Fruit fly (Drosophila melanogaster) whole organism, embryonic: Measurements from ENCODE around the gene Prim2.
A peak's percentile ranks its signal among the peaks of the same experiment; 100 is the strongest.

ENCODE experiments used
- Atf6 ChIP-seq: fragments of 200-800 bp; sonication (Bioruptor generic); IDR thresholded peaks from 2 replicates; pipeline ENCODE4 v1.3.6; 2022; ENCODE audit warnings: missing biosample characterization, missing genetic modification characterization
- Blimp-1 ChIP-seq: fragments of 200-800 bp; sonication (Bioruptor generic); optimal IDR thresholded peaks from 3 replicates; lab custom pipeline; 2018; ENCODE audit warnings: missing biosample characterization, missing genetic modification characterization, mild to moderate bottlenecking, moderate library complexity, missing genetic modification reagents
- CG10209 ChIP-seq: fragments of 200-800 bp; sonication (Bioruptor generic); optimal IDR thresholded peaks from 3 replicates; lab custom pipeline; 2017; ENCODE audit warnings: missing biosample characterization, mild to moderate bottlenecking, missing genetic modification characterization, missing genetic modification reagents
- CG11247 ChIP-seq: fragments of 200-800 bp; sonication (Bioruptor generic); IDR thresholded peaks from 2 replicates; pipeline ENCODE4 v1.3.6; 2022; ENCODE audit warnings: missing biosample characterization, missing genetic modification characterization
- CG11560 ChIP-seq: fragments of 200-800 bp; sonication (Bioruptor generic); IDR thresholded peaks from 3 replicates; pipeline ENCODE4 v1.3.6; 2022; ENCODE audit warnings: missing biosample characterization, missing genetic modification characterization
- CG15479 ChIP-seq: fragments of 200-800 bp; sonication (Bioruptor generic); optimal IDR thresholded peaks from 3 replicates; lab custom pipeline; 2019; ENCODE audit warnings: missing biosample characterization, mild to moderate bottlenecking, missing genetic modification characterization, moderate library complexity
- CG16815 ChIP-seq: fragments of 200-800 bp; sonication (Bioruptor generic); optimal IDR thresholded peaks from 3 replicates; lab custom pipeline; 2017; ENCODE audit warnings: missing biosample characterization, mild to moderate bottlenecking, missing genetic modification characterization
- CG17802 ChIP-seq: fragments of 200-800 bp; sonication (Bioruptor generic); optimal IDR thresholded peaks from 2 replicates; lab custom pipeline; 2018; ENCODE audit warnings: missing biosample characterization, mild to moderate bottlenecking, missing genetic modification characterization, moderate library complexity
- CG1832 ChIP-seq: fragments of 200-800 bp; sonication (Bioruptor generic); optimal IDR thresholded peaks from 2 replicates; lab custom pipeline; 2017; ENCODE audit warnings: missing biosample characterization, mild to moderate bottlenecking, missing genetic modification characterization, inconsistent platforms
- CG18619 ChIP-seq: fragments of 200-800 bp; sonication (Bioruptor generic); optimal IDR thresholded peaks from 3 replicates; lab custom pipeline; 2017; ENCODE audit warnings: missing biosample characterization, mild to moderate bottlenecking, missing genetic modification characterization
- CG18764 ChIP-seq: fragments of 200-800 bp; sonication (Bioruptor generic); optimal IDR thresholded peaks from 3 replicates; lab custom pipeline; 2016; ENCODE audit warnings: missing biosample characterization, missing genetic modification characterization
- CG2116 ChIP-seq: fragments of 200-800 bp; sonication (Bioruptor generic); optimal IDR thresholded peaks from 3 replicates; lab custom pipeline; 2018; ENCODE audit warnings: missing biosample characterization, mild to moderate bottlenecking, missing genetic modification characterization
- CG32532 ChIP-seq: fragments of 200-800 bp; sonication (Bioruptor generic); IDR thresholded peaks from 2 replicates; pipeline ENCODE4 v1.3.6; 2022; ENCODE audit warnings: missing biosample characterization, missing genetic modification characterization
- CG5245 ChIP-seq: fragments of 200-800 bp; sonication (Bioruptor generic); optimal IDR thresholded peaks from 3 replicates; lab custom pipeline; 2016; ENCODE audit warnings: missing biosample characterization, missing genetic modification characterization
- CG7963 ChIP-seq: fragments of 200-800 bp; sonication (Bioruptor generic); IDR thresholded peaks from 3 replicates; pipeline ENCODE4 v1.3.6; 2022; ENCODE audit warnings: missing biosample characterization, missing genetic modification characterization; ENCODE audit not compliant: partially characterized antibody
- CG8388 ChIP-seq: fragments of 200-800 bp; sonication (Bioruptor generic); optimal IDR thresholded peaks from 2 replicates; lab custom pipeline; 2019; ENCODE audit warnings: missing biosample characterization, mild to moderate bottlenecking, missing genetic modification characterization, moderate library complexity
- CG8944 ChIP-seq: fragments of 200-800 bp; sonication (Bioruptor generic); optimal IDR thresholded peaks from 3 replicates; lab custom pipeline; 2016; ENCODE audit warnings: missing biosample characterization, missing genetic modification characterization
- CG9609 ChIP-seq: fragments of 200-800 bp; sonication (Bioruptor generic); optimal IDR thresholded peaks from 3 replicates; lab custom pipeline; 2016; ENCODE audit warnings: missing biosample characterization, missing genetic modification characterization
- CG9797 ChIP-seq: fragments of 200-800 bp; sonication (Bioruptor generic); optimal IDR thresholded peaks from 3 replicates; lab custom pipeline; 2018; ENCODE audit warnings: missing biosample characterization, mild to moderate bottlenecking, missing genetic modification characterization
- CTCF ChIP-seq: fragments of 200-800 bp; sonication (Bioruptor generic); optimal IDR thresholded peaks from 2 replicates; lab custom pipeline; 2017; ENCODE audit warnings: missing biosample characterization, mild to moderate bottlenecking, missing genetic modification characterization, moderate library complexity
- CkIIα-i1 ChIP-seq: fragments of 200-800 bp; sonication (Bioruptor generic); IDR thresholded peaks from 2 replicates; pipeline ENCODE4 v1.3.6; 2022; ENCODE audit warnings: missing biosample characterization, missing genetic modification characterization
- Dll ChIP-seq: fragments of 200-800 bp; sonication (Bioruptor generic); IDR thresholded peaks from 4 replicates; pipeline ENCODE4 v1.3.6; 2022; ENCODE audit warnings: missing biosample characterization, missing genetic modification characterization; ENCODE audit not compliant: partially characterized antibody
- E2f2 ChIP-seq: fragments of 200-800 bp; sonication (Bioruptor generic); IDR thresholded peaks from 2 replicates; pipeline ENCODE4 v1.3.6; 2022; ENCODE audit warnings: missing biosample characterization, missing genetic modification characterization
- ERR ChIP-seq: fragments of 200-800 bp; sonication (Bioruptor generic); optimal IDR thresholded peaks from 2 replicates; lab custom pipeline; 2016; ENCODE audit warnings: missing biosample characterization, missing genetic modification characterization
- Gsc ChIP-seq: fragments of 200-800 bp; sonication (Bioruptor generic); IDR thresholded peaks from 2 replicates; pipeline ENCODE4 v1.3.6; 2022; ENCODE audit warnings: missing biosample characterization, missing genetic modification characterization
- HLH54F ChIP-seq: fragments of 200-800 bp; sonication (Bioruptor generic); optimal IDR thresholded peaks from 3 replicates; lab custom pipeline; 2016; ENCODE audit warnings: missing biosample characterization, missing genetic modification characterization
- Med ChIP-seq: fragments of 200-800 bp; sonication (Bioruptor generic); peaks from one replicate; lab custom pipeline; 2016; ENCODE audit warnings: missing biosample characterization, missing genetic modification characterization, mild to moderate bottlenecking, inconsistent platforms, moderate library complexity
- Nf-YC ChIP-seq: fragments of 200-800 bp; optimal IDR thresholded peaks from 3 replicates; lab custom pipeline; 2019; ENCODE audit warnings: missing biosample characterization, mild to moderate bottlenecking, missing genetic modification characterization, moderate library complexity
- Ssrp ChIP-seq: fragments of 200-800 bp; sonication (Bioruptor generic); optimal IDR thresholded peaks from 2 replicates; lab custom pipeline; 2018; ENCODE audit warnings: missing biosample characterization, mild to moderate bottlenecking, missing genetic modification characterization, moderate library complexity
- Trl ChIP-seq, 3 experiments: fragments of >200 bp in 2 of 3; fragments of 200-800 bp in 1 of 3; sonication (Bioruptor generic) in 1 of 3; optimal IDR thresholded peaks; 2 replicates in 1 of 3; 3 replicates in 2 of 3; lab custom pipeline; 2016 to 2017; ENCODE audit warnings: missing biosample characterization in 1 of 3, missing genetic modification characterization in 1 of 3
- caup ChIP-seq: fragments of 200-800 bp; sonication (Bioruptor generic); optimal IDR thresholded peaks from 3 replicates; lab custom pipeline; 2017; ENCODE audit warnings: missing biosample characterization, mild to moderate bottlenecking, missing genetic modification characterization, moderate library complexity; ENCODE audit not compliant: severe bottlenecking
- cg ChIP-seq: fragments of 200-800 bp; sonication (Bioruptor generic); optimal IDR thresholded peaks from 3 replicates; lab custom pipeline; 2019; ENCODE audit warnings: missing biosample characterization, mild to moderate bottlenecking, missing genetic modification characterization, moderate library complexity
- chm ChIP-seq: fragments of 200-800 bp; sonication (Bioruptor generic); IDR thresholded peaks from 2 replicates; pipeline ENCODE4 v1.3.6; 2022; ENCODE audit warnings: missing biosample characterization, missing genetic modification characterization
- crol ChIP-seq: fragments of 200-800 bp; sonication (Bioruptor generic); IDR thresholded peaks from 2 replicates; pipeline ENCODE4 v1.3.6; 2022; ENCODE audit warnings: missing biosample characterization, missing genetic modification characterization
- dati ChIP-seq: fragments of 200-800 bp; sonication (Bioruptor generic); IDR thresholded peaks from 2 replicates; pipeline ENCODE4 v1.3.6; 2022; ENCODE audit warnings: missing biosample characterization, missing genetic modification characterization
- dysf ChIP-seq: fragments of 200-800 bp; sonication (Bioruptor generic); IDR thresholded peaks from 3 replicates; pipeline ENCODE4 v1.3.6; 2022; ENCODE audit warnings: missing biosample characterization, missing genetic modification characterization
- ems ChIP-seq: fragments of 200-800 bp; sonication (Bioruptor generic); optimal IDR thresholded peaks from 3 replicates; lab custom pipeline; 2016; ENCODE audit warnings: missing biosample characterization, missing genetic modification characterization
- en ChIP-seq: fragments of 200-800 bp; sonication (Bioruptor generic); optimal IDR thresholded peaks from 2 replicates; lab custom pipeline; 2016; ENCODE audit warnings: missing biosample characterization, missing genetic modification characterization
- ftz-f1 ChIP-seq: fragments of 200-800 bp; sonication (Bioruptor generic); optimal IDR thresholded peaks from 2 replicates; lab custom pipeline; 2016; ENCODE audit warnings: missing biosample characterization, missing genetic modification characterization
- gcm2 ChIP-seq: fragments of 200-800 bp; sonication (Bioruptor generic); optimal IDR thresholded peaks from 2 replicates; lab custom pipeline; 2016; ENCODE audit warnings: missing biosample characterization, missing genetic modification characterization
- hbn ChIP-seq: fragments of 200-800 bp; sonication (Bioruptor generic); IDR thresholded peaks from 2 replicates; pipeline ENCODE4 v1.3.6; 2022; ENCODE audit warnings: missing biosample characterization, missing genetic modification characterization; ENCODE audit not compliant: partially characterized antibody
- jigr1 ChIP-seq: fragments of 200-800 bp; sonication (Bioruptor generic); IDR thresholded peaks from 3 replicates; pipeline ENCODE4 v1.3.6; 2022; ENCODE audit warnings: missing biosample characterization, missing genetic modification characterization
- jing ChIP-seq: fragments of 200-800 bp; sonication (Bioruptor generic); optimal IDR thresholded peaks from 2 replicates; lab custom pipeline; 2018; ENCODE audit warnings: missing biosample characterization, mild to moderate bottlenecking, missing genetic modification characterization
- lov ChIP-seq, 2 experiments: fragments of 200-800 bp in 1 of 2; fragments of >200 bp in 1 of 2; sonication (Bioruptor generic) in 1 of 2; IDR thresholded peaks in 1 of 2; optimal IDR thresholded peaks in 1 of 2; 2 replicates in 1 of 2; 3 replicates in 1 of 2; pipeline versions ENCODE4 v1.3.6 to Lab custom; 2017 to 2022; ENCODE audit warnings: missing biosample characterization in 1 of 2, missing genetic modification characterization in 1 of 2
- otp ChIP-seq: fragments of 200-800 bp; sonication (Bioruptor generic); IDR thresholded peaks from 3 replicates; pipeline ENCODE4, ENCODE4 v1.3.6; 2022; ENCODE audit warnings: missing biosample characterization, missing genetic modification characterization
- rib ChIP-seq: fragments of 200-800 bp; sonication (Bioruptor generic); IDR thresholded peaks from 2 replicates; pipeline ENCODE4 v1.3.6; 2022; ENCODE audit warnings: missing biosample characterization, missing genetic modification characterization
- sc ChIP-seq, 3 experiments: fragments of >200 bp in 2 of 3; fragments of 200-800 bp in 1 of 3; sonication (Bioruptor generic) in 1 of 3; optimal IDR thresholded peaks; 2 replicates in 2 of 3; 3 replicates in 1 of 3; lab custom pipeline; 2017; ENCODE audit warnings: mild to moderate bottlenecking in 1 of 3, missing biosample characterization in 1 of 3, missing genetic modification characterization in 1 of 3, missing genetic modification reagents in 1 of 3
- so ChIP-seq: fragments of 200-800 bp; sonication (Bioruptor generic); IDR thresholded peaks from 3 replicates; pipeline ENCODE4 v1.3.6; 2022; ENCODE audit warnings: missing biosample characterization, missing genetic modification characterization
- stc ChIP-seq: fragments of 200-800 bp; sonication (Bioruptor generic); IDR thresholded peaks from 2 replicates; pipeline ENCODE4 v1.3.6; 2022; ENCODE audit warnings: missing biosample characterization, missing genetic modification characterization
- tx ChIP-seq: fragments of 200-800 bp; sonication (Bioruptor generic); optimal IDR thresholded peaks from 2 replicates; lab custom pipeline; 2016; ENCODE audit warnings: missing biosample characterization, missing genetic modification characterization
- z ChIP-seq: fragments of 200-800 bp; sonication (Bioruptor generic); IDR thresholded peaks from 3 replicates; pipeline ENCODE4 v1.3.6; 2022; ENCODE audit warnings: missing biosample characterization, missing genetic modification characterization

Prim2 gene

DNA sequence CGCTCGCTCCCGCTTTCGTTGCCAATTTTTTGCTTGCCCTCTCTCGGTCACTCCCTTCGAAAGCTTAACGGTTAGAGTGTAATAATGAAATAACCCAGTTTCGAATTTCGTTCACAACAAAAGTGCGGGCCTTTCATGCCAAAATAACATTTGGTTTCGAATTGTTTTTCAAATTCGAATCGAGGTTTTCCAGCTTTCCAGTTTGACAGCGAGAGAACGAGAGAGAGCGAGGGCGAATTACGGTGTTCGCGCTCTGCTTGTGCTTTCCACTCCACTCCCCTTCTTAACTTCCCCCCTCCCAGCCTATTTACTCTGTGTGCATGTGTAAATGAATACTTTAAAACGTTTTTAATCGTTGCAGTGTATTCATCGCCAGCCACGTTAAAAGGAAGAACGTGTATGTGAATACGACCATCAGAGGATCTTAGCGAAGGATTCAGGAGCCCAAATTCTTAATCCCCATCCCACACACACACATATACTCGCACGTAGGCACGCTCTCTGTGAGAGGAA is 12.7 kb downstream of the Prim2 start:
- TF ChIP-seq CG18764 (GFP tag; lab: Kevin White, UChicago) (no peak), CG5245 (no peak), z (GFP tag; lab: Robert Waterston, UW) (peak; percentile 51; the same call in 1 of the 3 replicates), lov (optimal IDR thresholded peaks at IDR 0.05; lab: Kevin White, UChicago) (no peak), lov (GFP tag; IDR thresholded peaks at IDR 0.05; lab: Robert Waterston, UW) (no peak), caup (GFP tag; lab: Kevin White, UChicago) (no peak), so (no peak), Med (GFP tag; lab: Kevin White, UChicago) (peak; percentile 25), cg (GFP tag; lab: Kevin White, UChicago) (peak; percentile 53), Blimp-1 (GFP tag; lab: Kevin White, UChicago) (no peak), Atf6 (GFP tag; lab: Robert Waterston, UW) (no peak), CG1832 (GFP tag; lab: Kevin White, UChicago) (peak; percentile 84), dati (GFP tag; lab: Robert Waterston, UW) (no peak), Gsc (GFP tag; lab: Robert Waterston, UW) (no peak), HLH54F (no peak), CG2116 (GFP tag; lab: Kevin White, UChicago) (no peak), crol (GFP tag; lab: Robert Waterston, UW) (peak; percentile 94), ems (GFP tag; lab: Kevin White, UChicago) (no peak), hbn (no peak), Dll (no peak), otp (GFP tag; lab: Robert Waterston, UW) (0 out of 3 replicates have a peak, but pooled peaks have one; percentile 23), CG11560 (tag; lab: Robert Waterston, UW) (no peak), chm (no peak), CG16815 (GFP tag; lab: Kevin White, UChicago) (no peak), jigr1 (GFP tag; lab: Robert Waterston, UW) (no peak), ERR (GFP tag; lab: Kevin White, UChicago) (no peak), CG11247 (GFP tag; lab: Robert Waterston, UW) (no peak), stc (GFP tag; lab: Robert Waterston, UW) (no peak), CG17802 (tag; lab: Kevin White, UChicago) (no peak), rib (GFP tag; lab: Robert Waterston, UW) (no peak), tx (GFP tag; lab: Kevin White, UChicago) (no peak), CG9609 (GFP tag; lab: Kevin White, UChicago) (no peak), CG7963 (GFP tag; lab: Robert Waterston, UW) (no peak), CTCF (GFP tag; lab: Kevin White, UChicago) (no peak), CG8944 (GFP tag; lab: Kevin White, UChicago) (no peak), CG18619 (GFP tag; lab: Kevin White, UChicago) (no peak), CG8388 (GFP tag; lab: Kevin White, UChicago) (no peak), CG32532 (GFP tag; lab: Robert Waterston, UW) (no peak), CG9797 (GFP tag; lab: Kevin White, UChicago) (no peak), CG10209 (GFP tag; lab: Kevin White, UChicago) (no peak), gcm2 (GFP tag; lab: Kevin White, UChicago) (no peak), Ssrp (no peak), Trl (optimal IDR thresholded peaks at IDR 0.05; lab: Kevin White, UChicago) (peak; percentile 70 to 91), Trl (GFP tag; optimal IDR thresholded peaks at IDR 0.05; lab: Kevin White, UChicago) (no peak), jing (no peak), E2f2 (GFP tag; lab: Robert Waterston, UW) (no peak), ftz-f1 (GFP tag; lab: Kevin White, UChicago) (no peak), Nf-YC (tag; lab: Kevin White, UChicago) (no peak), dysf (no peak), CkIIα-i1 (GFP tag; lab: Robert Waterston, UW) (no peak), CG15479 (GFP tag; lab: Kevin White, UChicago) (no peak), en (GFP tag; lab: Kevin White, UChicago) (no peak), sc (optimal IDR thresholded peaks at IDR 0.05; lab: Kevin White, UChicago) (no peak), sc (GFP tag; optimal IDR thresholded peaks at IDR 0.05; lab: Kevin White, UChicago) (no peak)
